Fruit fly (Drosophila melanogaster) S2 (cell line): ENCODE data around the gene Alp1.

Experiments
- CG8478 ChIP-seq: fragments of >200 bp; optimal IDR thresholded peaks from 2 replicates; lab custom pipeline; 2018
- CTCF ChIP-seq, 2 experiments: fragments of >200 bp; optimal IDR thresholded peaks; 2 replicates each; lab custom pipeline; 2018

Alp1 gene

dm6 chr3L:21402552-21402951 lies 42.1 kb downstream of the Alp1 start:
- TF ChIP-seq CTCF (optimal IDR thresholded peaks at IDR 0.05; lab: Kevin White, UChicago) (no peak), CG8478 (no peak)

dm6 chr3L:21400206-21400605 lies 44.4 kb downstream of the Alp1 start:
- TF ChIP-seq CTCF (optimal IDR thresholded peaks at IDR 0.05; lab: Kevin White, UChicago), result no peak
- TF ChIP-seq CG8478, result no peak

dm6 chr3L:21398156-21398555 lies 46.5 kb downstream of the Alp1 start:
- TF ChIP-seq CTCF (optimal IDR thresholded peaks at IDR 0.05; lab: Kevin White, UChicago), result no peak
